Worm (Caenorhabditis elegans) whole organism, midembryonic: ENCODE results near the gene K12B6.4.

ENCODE experiments used
- cog-1 ChIP-seq: sonication (generic microtip); optimal IDR thresholded peaks from 2 replicates; lab custom pipeline; 2016; ENCODE audit warnings: missing genetic modification characterization, missing compliant biosample characterization
- klf-2 ChIP-seq: fragments of 200-800 bp; sonication (Bioruptor generic); conservative IDR thresholded peaks from 2 replicates; pipeline ENCODE4 v1.3.6; 2022; ENCODE audit warnings: missing genetic modification reagents, missing genetic modification characterization, missing compliant biosample characterization
- med-1 ChIP-seq: sonication (generic microtip); optimal IDR thresholded peaks from 2 replicates; lab custom pipeline; 2017; ENCODE audit warnings: missing genetic modification characterization, mild to moderate bottlenecking, missing compliant biosample characterization, antibody characterized with exemption, missing genetic modification reagents; ENCODE audit not compliant: insufficient read depth
- ref-1 ChIP-seq: fragments of 200-800 bp; sonication (Bioruptor generic); conservative IDR thresholded peaks from 2 replicates; pipeline ENCODE4 v1.3.6; 2022; ENCODE audit warnings: missing genetic modification reagents, missing genetic modification characterization, missing compliant biosample characterization
- tab-1 ChIP-seq: fragments of 200-800 bp; sonication (Bioruptor generic); IDR thresholded peaks from 2 replicates; pipeline ENCODE4 v1.3.6; 2022; ENCODE audit warnings: missing genetic modification characterization, missing compliant biosample characterization
- ztf-23 ChIP-seq: fragments of 200-800 bp; sonication (Bioruptor generic); IDR thresholded peaks from 2 replicates; pipeline ENCODE4 v1.3.6; 2022; ENCODE audit warnings: missing genetic modification reagents, missing genetic modification characterization, missing compliant biosample characterization
- ztf-29 ChIP-seq: fragments of 200-800 bp; sonication (Bioruptor generic); IDR thresholded peaks from 2 replicates; pipeline ENCODE4 v1.3.6; 2022; ENCODE audit warnings: missing genetic modification reagents, missing genetic modification characterization, missing compliant biosample characterization

- no peak for TF ChIP-seq ztf-23 (GFP tag; lab: Robert Waterston, UW)
- TF ChIP-seq tab-1 (GFP tag; lab: Robert Waterston, UW), result no peak
- TF ChIP-seq med-1 (GFP tag; lab: Kevin White, UChicago), result no peak
- no peak for TF ChIP-seq klf-2 (GFP tag; lab: Robert Waterston, UW)
- TF ChIP-seq ref-1, result no peak
- no peak for TF ChIP-seq ztf-29
- no peak for TF ChIP-seq cog-1 (tag; lab: Kevin White, UChicago)
Measured at ce11 chrV:6270552-6270951, 10.5 kb downstream of the K12B6.4 start, which contains the start of gene F31F7.2.
